Worm (Caenorhabditis elegans) whole organism, mixed stage, embryonic: ENCODE data around the gene W09G12.10.

ENCODE experiments used
- blmp-1 ChIP-seq: fragments of 150-350 bp; optimal IDR thresholded peaks from 2 replicates; lab custom pipeline; 2014; ENCODE audit warnings: missing biosample characterization, missing genetic modification characterization
- cnd-1 ChIP-seq: fragments of 200-800 bp; sonication (Bioruptor generic); optimal IDR thresholded peaks from 2 replicates; lab custom pipeline; 2018; ENCODE audit warnings: mild to moderate bottlenecking, missing genetic modification characterization, missing compliant biosample characterization
- flh-1 ChIP-seq: fragments of 200-800 bp; sonication (Bioruptor generic); optimal IDR thresholded peaks from 2 replicates; lab custom pipeline; 2018; ENCODE audit warnings: mild to moderate bottlenecking, missing genetic modification characterization, moderate library complexity, missing compliant biosample characterization
- hlh-1 ChIP-seq: fragments of 150-350 bp; optimal IDR thresholded peaks from 2 replicates; lab custom pipeline; 2014; ENCODE audit warnings: missing biosample characterization, missing genetic modification reagents, missing genetic modification characterization
- mep-1 ChIP-seq: fragments of 150-350 bp; optimal IDR thresholded peaks from 2 replicates; lab custom pipeline; 2017; ENCODE audit warnings: missing biosample characterization, missing genetic modification reagents, missing genetic modification characterization, inconsistent platforms
- nhr-237 ChIP-seq: fragments of 150-350 bp; optimal IDR thresholded peaks from 2 replicates; lab custom pipeline; 2014; ENCODE audit warnings: missing biosample characterization, missing genetic modification characterization
- nhr-76 ChIP-seq: sonication (generic microtip); optimal IDR thresholded peaks from 2 replicates; lab custom pipeline; 2017; ENCODE audit warnings: missing biosample characterization, missing genetic modification characterization
- pha-4 ChIP-seq: fragments of 150-350 bp; optimal IDR thresholded peaks from 2 replicates; lab custom pipeline; 2018; ENCODE audit warnings: missing biosample characterization, missing genetic modification reagents, missing genetic modification characterization
- snpc-4 ChIP-seq: fragments of 150-350 bp; optimal IDR thresholded peaks from 2 replicates; lab custom pipeline; 2014; ENCODE audit warnings: missing biosample characterization, missing genetic modification characterization
- unc-62 ChIP-seq: fragments of 150-350 bp; optimal IDR thresholded peaks from 2 replicates; lab custom pipeline; 2014; ENCODE audit warnings: missing biosample characterization, missing genetic modification reagents, missing genetic modification characterization

DNA sequence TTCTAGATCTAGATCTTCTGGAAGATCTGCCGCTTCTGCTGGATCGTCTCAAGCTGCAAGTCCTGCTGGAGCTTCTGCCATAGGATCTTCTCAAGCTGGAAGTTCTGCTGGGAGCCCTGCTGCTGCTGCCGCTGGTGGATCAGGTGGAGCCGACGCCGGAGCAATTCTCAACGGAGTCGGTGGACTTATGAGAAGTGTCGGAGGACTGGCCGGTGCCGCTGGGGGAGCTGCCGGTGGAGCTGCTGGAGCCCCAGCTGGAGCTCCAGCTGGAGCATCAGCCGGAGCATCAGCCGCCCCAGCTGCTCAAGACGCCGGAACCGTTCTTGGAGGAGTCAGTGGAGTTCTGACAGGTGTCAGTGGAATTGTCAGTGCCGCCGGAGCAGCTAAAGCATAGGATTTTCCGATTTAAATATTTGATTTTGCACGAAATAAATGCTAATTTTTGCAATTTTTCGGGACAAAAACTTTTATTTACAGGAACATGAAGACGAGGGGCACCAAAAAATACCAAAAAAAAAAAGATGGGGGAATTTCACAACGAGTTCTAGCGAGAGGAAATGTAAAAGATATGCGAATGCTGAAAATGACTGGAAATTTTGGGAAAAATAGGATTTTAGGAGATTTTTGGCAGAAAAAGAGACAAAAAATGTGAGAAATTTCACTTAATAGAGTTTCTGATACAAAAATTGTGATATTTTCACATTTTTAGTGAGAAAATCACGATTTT is 11.5 kb upstream of the W09G12.10 start:
- no peak for TF ChIP-seq mep-1 (tag; lab: Kevin White, UChicago)
- TF ChIP-seq pha-4 (tag; lab: Kevin White, UChicago), result no peak
- TF ChIP-seq blmp-1 (tag; lab: Kevin White, UChicago), result no peak
- TF ChIP-seq nhr-237 (tag; lab: Kevin White, UChicago), result no peak
- TF ChIP-seq hlh-1, result no peak
- no peak for TF ChIP-seq nhr-76
- no peak for TF ChIP-seq snpc-4 (tag; lab: Kevin White, UChicago)
- TF ChIP-seq flh-1 (GFP tag; lab: Kevin White, UChicago), result no peak
- no peak for TF ChIP-seq cnd-1 (tag; lab: Kevin White, UChicago)
- no peak for TF ChIP-seq unc-62 (GFP tag; lab: Kevin White, UChicago)
